Worm (Caenorhabditis elegans) whole organism, young adult: Measurements from ENCODE around the gene F01G4.6.

Source experiments
- F22D6.2 ChIP-seq: sonication (generic microtip); optimal IDR thresholded peaks from 2 replicates; lab custom pipeline; 2016; ENCODE audit warnings: mild to moderate bottlenecking, missing genetic modification characterization, missing compliant biosample characterization
- F23B12.7 ChIP-seq: sonication (generic microtip); optimal IDR thresholded peaks from 2 replicates; lab custom pipeline; 2017; ENCODE audit warnings: missing genetic modification characterization, mild to moderate bottlenecking, missing compliant biosample characterization, antibody characterized with exemption, moderate library complexity; ENCODE audit not compliant: insufficient read depth
- F37B4.10 ChIP-seq: fragments of 200-800 bp; sonication (Bioruptor generic); IDR thresholded peaks from 2 replicates; pipeline ENCODE4 v1.3.6; 2022; ENCODE audit warnings: missing genetic modification characterization, missing compliant biosample characterization
- F39B2.1 ChIP-seq: fragments of 200-800 bp; sonication (Bioruptor generic); IDR thresholded peaks from 2 replicates; pipeline ENCODE4 v1.3.6; 2022; ENCODE audit warnings: missing genetic modification reagents, missing genetic modification characterization, missing compliant biosample characterization
- F52B5.7 ChIP-seq: sonication (generic microtip); optimal IDR thresholded peaks from 2 replicates; lab custom pipeline; 2016; ENCODE audit warnings: mild to moderate bottlenecking, missing genetic modification characterization, missing compliant biosample characterization
- F55B11.4 ChIP-seq: sonication (generic microtip); optimal IDR thresholded peaks from 2 replicates; lab custom pipeline; 2016; ENCODE audit warnings: missing compliant biosample characterization, missing genetic modification characterization, borderline replicate concordance; ENCODE audit not compliant: insufficient read depth
- F57A8.1 ChIP-seq: fragments of 200-800 bp; sonication (Bioruptor generic); optimal IDR thresholded peaks from 2 replicates; lab custom pipeline; 2018; ENCODE audit warnings: mild to moderate bottlenecking, missing genetic modification characterization, moderate library complexity, missing compliant biosample characterization
- T07F8.4 ChIP-seq: sonication (generic microtip); optimal IDR thresholded peaks from 2 replicates; lab custom pipeline; 2016; ENCODE audit warnings: mild to moderate bottlenecking, missing genetic modification characterization, moderate library complexity, missing compliant biosample characterization
- Y53F4B.3 ChIP-seq: fragments of 200-800 bp; sonication (Bioruptor generic); IDR thresholded peaks from 2 replicates; pipeline ENCODE4 v1.3.6; 2022; ENCODE audit warnings: missing genetic modification reagents, missing genetic modification characterization, missing compliant biosample characterization
- Y53G8AR.9 ChIP-seq: fragments of 200-800 bp; sonication (Bioruptor generic); conservative IDR thresholded peaks from 2 replicates; pipeline ENCODE4 v1.3.6; 2022; ENCODE audit warnings: missing genetic modification reagents, missing genetic modification characterization, missing compliant biosample characterization
- Y67H2A.10 ChIP-seq: fragments of 200-800 bp; sonication (Bioruptor generic); conservative IDR thresholded peaks from 2 replicates; pipeline ENCODE4 v1.3.6; 2022; ENCODE audit warnings: missing genetic modification reagents, missing genetic modification characterization, missing compliant biosample characterization
- ZK185.1 ChIP-seq: sonication (generic microtip); optimal IDR thresholded peaks from 2 replicates; lab custom pipeline; 2016; ENCODE audit warnings: mild to moderate bottlenecking, missing genetic modification characterization, missing compliant biosample characterization; ENCODE audit not compliant: poor library complexity, severe bottlenecking
- akir-1 ChIP-seq: fragments of 200-800 bp; sonication (Bioruptor generic); optimal IDR thresholded peaks from 2 replicates; lab custom pipeline; 2018; ENCODE audit warnings: mild to moderate bottlenecking, missing genetic modification characterization, moderate library complexity, missing compliant biosample characterization
- atf-7 ChIP-seq: sonication (generic microtip); optimal IDR thresholded peaks from 2 replicates; lab custom pipeline; 2017; ENCODE audit warnings: mild to moderate bottlenecking, missing genetic modification characterization, missing compliant biosample characterization
- attf-6 ChIP-seq: fragments of 200-800 bp; sonication (Bioruptor generic); IDR thresholded peaks from 2 replicates; pipeline ENCODE4 v1.3.6; 2022; ENCODE audit warnings: missing genetic modification reagents, missing genetic modification characterization, missing compliant biosample characterization
- bed-2 ChIP-seq: fragments of 200-800 bp; sonication (Bioruptor generic); IDR thresholded peaks from 2 replicates; pipeline ENCODE4 v1.3.6; 2022; ENCODE audit warnings: missing genetic modification reagents, missing genetic modification characterization, missing compliant biosample characterization
- cebp-1 ChIP-seq, 2 experiments: fragments of 200-800 bp in 1 of 2; sonication (Bioruptor generic) in 1 of 2; sonication (generic microtip) in 1 of 2; IDR thresholded peaks in 1 of 2; optimal IDR thresholded peaks in 1 of 2; 2 replicates each; pipeline versions ENCODE4 v1.3.6 to Lab custom; 2017 to 2022; ENCODE audit warnings: missing compliant biosample characterization in 2 of 2, missing genetic modification characterization in 2 of 2, mild to moderate bottlenecking in 1 of 2, missing genetic modification reagents in 1 of 2, moderate library complexity in 1 of 2
- cebp-2 ChIP-seq: fragments of 200-800 bp; sonication (Bioruptor generic); IDR thresholded peaks from 2 replicates; pipeline ENCODE4 v1.3.6; 2022; ENCODE audit warnings: missing genetic modification characterization, missing compliant biosample characterization
- ceh-91 ChIP-seq: fragments of 200-800 bp; sonication (Bioruptor generic); IDR thresholded peaks from 2 replicates; pipeline ENCODE4 v1.3.6; 2022; ENCODE audit warnings: missing genetic modification reagents, missing genetic modification characterization, missing compliant biosample characterization
- dpff-1 ChIP-seq: sonication (generic microtip); optimal IDR thresholded peaks from 2 replicates; lab custom pipeline; 2017; ENCODE audit warnings: mild to moderate bottlenecking, missing genetic modification characterization, missing compliant biosample characterization
- dpl-1 ChIP-seq: fragments of 150-350 bp; optimal IDR thresholded peaks from 2 replicates; lab custom pipeline; 2014; ENCODE audit warnings: missing biosample characterization, missing genetic modification reagents, missing genetic modification characterization
- egl-18 ChIP-seq: fragments of 200-800 bp; sonication (Bioruptor generic); IDR thresholded peaks from 2 replicates; pipeline ENCODE4 v1.3.6; 2022; ENCODE audit warnings: missing genetic modification reagents, missing genetic modification characterization, missing compliant biosample characterization
- fkh-3 ChIP-seq: sonication (generic microtip); optimal IDR thresholded peaks from 2 replicates; lab custom pipeline; 2016; ENCODE audit warnings: mild to moderate bottlenecking, missing genetic modification characterization, missing compliant biosample characterization
- hmg-1.2 ChIP-seq: fragments of 200-800 bp; sonication (Bioruptor generic); IDR thresholded peaks from 2 replicates; pipeline ENCODE4 v1.3.6; 2022; ENCODE audit warnings: missing genetic modification reagents, missing genetic modification characterization, missing compliant biosample characterization
- let-526 ChIP-seq: fragments of 200-800 bp; sonication (Bioruptor generic); IDR thresholded peaks from 2 replicates; pipeline ENCODE4 v1.3.6; 2022; ENCODE audit warnings: missing genetic modification reagents, missing genetic modification characterization, missing compliant biosample characterization
- lin-26 ChIP-seq: fragments of 200-800 bp; sonication (Bioruptor generic); IDR thresholded peaks from 2 replicates; pipeline ENCODE4 v1.3.6; 2022; ENCODE audit warnings: missing genetic modification reagents, missing genetic modification characterization, missing compliant biosample characterization
- lin-40 ChIP-seq: sonication (generic microtip); optimal IDR thresholded peaks from 2 replicates; lab custom pipeline; 2016; ENCODE audit warnings: missing genetic modification characterization, mild to moderate bottlenecking, missing compliant biosample characterization, missing genotype, missing genetic modification reagents
- lir-1 ChIP-seq: fragments of 200-800 bp; sonication (Bioruptor generic); conservative IDR thresholded peaks from 2 replicates; pipeline ENCODE4 v1.3.6; 2022; ENCODE audit warnings: missing genetic modification reagents, missing genetic modification characterization, missing compliant biosample characterization
- lsl-1 ChIP-seq: fragments of 200-800 bp; sonication (Bioruptor generic); optimal IDR thresholded peaks from 2 replicates; lab custom pipeline; 2018; ENCODE audit warnings: mild to moderate bottlenecking, missing genetic modification characterization, moderate library complexity, missing compliant biosample characterization
- lsy-27 ChIP-seq: sonication (generic microtip); optimal IDR thresholded peaks from 2 replicates; lab custom pipeline; 2017; ENCODE audit warnings: missing genetic modification characterization, mild to moderate bottlenecking, missing compliant biosample characterization, antibody characterized with exemption, missing genotype, borderline replicate concordance; ENCODE audit not compliant: insufficient read depth
- madf-10 ChIP-seq: sonication (generic microtip); optimal IDR thresholded peaks from 2 replicates; lab custom pipeline; 2016; ENCODE audit warnings: mild to moderate bottlenecking, missing genetic modification characterization, missing compliant biosample characterization
- madf-8 ChIP-seq: fragments of 200-800 bp; sonication (Bioruptor generic); conservative IDR thresholded peaks from 2 replicates; pipeline ENCODE4 v1.3.6; 2022; ENCODE audit warnings: missing genetic modification reagents, missing genetic modification characterization, missing compliant biosample characterization
- nfyb-1 ChIP-seq: fragments of 200-800 bp; sonication (Bioruptor generic); IDR thresholded peaks from 2 replicates; pipeline ENCODE4 v1.3.6; 2022; ENCODE audit warnings: missing genetic modification reagents, missing genetic modification characterization, missing compliant biosample characterization
- nhr-80 ChIP-seq: sonication (generic microtip); optimal IDR thresholded peaks from 2 replicates; lab custom pipeline; 2016; ENCODE audit warnings: missing genetic modification characterization, missing compliant biosample characterization
- nhr-90 ChIP-seq: sonication (generic microtip); optimal IDR thresholded peaks from 2 replicates; lab custom pipeline; 2016; ENCODE audit warnings: missing genotype, mild to moderate bottlenecking, missing genetic modification characterization, missing compliant biosample characterization
- pha-4 ChIP-seq: fragments of 150-350 bp; sonication (generic microtip); optimal IDR thresholded peaks from 2 replicates; lab custom pipeline; 2014; ENCODE audit warnings: missing biosample characterization, missing genetic modification reagents, missing genetic modification characterization
- rpc-1 ChIP-seq, 2 experiments: fragments of 150-350 bp in 1 of 2; sonication (generic microtip) in 1 of 2; optimal IDR thresholded peaks; 2 replicates each; lab custom pipeline; 2014 to 2018; ENCODE audit warnings: missing biosample characterization in 1 of 2, missing genetic modification characterization in 1 of 2, missing genetic modification reagents in 1 of 2, missing genotype in 1 of 2
- sdz-38 ChIP-seq: sonication (generic microtip); optimal IDR thresholded peaks from 2 replicates; lab custom pipeline; 2016; ENCODE audit warnings: missing genotype, missing genetic modification characterization, missing compliant biosample characterization
- snpc-1.1 ChIP-seq: sonication (generic microtip); optimal IDR thresholded peaks from 2 replicates; lab custom pipeline; 2017; ENCODE audit warnings: missing genetic modification characterization, mild to moderate bottlenecking, missing compliant biosample characterization, antibody characterized with exemption, moderate library complexity, missing genotype, missing genetic modification reagents; ENCODE audit not compliant: insufficient read depth
- snpc-3.4 ChIP-seq: sonication (generic microtip); optimal IDR thresholded peaks from 2 replicates; lab custom pipeline; 2017; ENCODE audit warnings: missing genetic modification characterization, mild to moderate bottlenecking, missing compliant biosample characterization, antibody characterized with exemption, moderate library complexity, missing genotype, missing genetic modification reagents
- tlf-1 ChIP-seq: fragments of 200-800 bp; sonication (Bioruptor generic); optimal IDR thresholded peaks from 2 replicates; lab custom pipeline; 2018; ENCODE audit warnings: mild to moderate bottlenecking, missing genetic modification characterization, missing compliant biosample characterization
- unc-62 ChIP-seq: fragments of 150-350 bp; optimal IDR thresholded peaks from 2 replicates; lab custom pipeline; 2014; ENCODE audit warnings: missing biosample characterization, missing genetic modification reagents, missing genetic modification characterization
- zim-3 ChIP-seq: sonication (generic microtip); optimal IDR thresholded peaks from 2 replicates; lab custom pipeline; 2017; ENCODE audit warnings: mild to moderate bottlenecking, missing genetic modification characterization, moderate library complexity, missing compliant biosample characterization
- ztf-25 ChIP-seq: fragments of 200-800 bp; sonication (Bioruptor generic); IDR thresholded peaks from 2 replicates; pipeline ENCODE4 v1.3.6; 2022; ENCODE audit warnings: missing genetic modification reagents, missing genetic modification characterization, missing compliant biosample characterization

F01G4.6 gene

DNA sequence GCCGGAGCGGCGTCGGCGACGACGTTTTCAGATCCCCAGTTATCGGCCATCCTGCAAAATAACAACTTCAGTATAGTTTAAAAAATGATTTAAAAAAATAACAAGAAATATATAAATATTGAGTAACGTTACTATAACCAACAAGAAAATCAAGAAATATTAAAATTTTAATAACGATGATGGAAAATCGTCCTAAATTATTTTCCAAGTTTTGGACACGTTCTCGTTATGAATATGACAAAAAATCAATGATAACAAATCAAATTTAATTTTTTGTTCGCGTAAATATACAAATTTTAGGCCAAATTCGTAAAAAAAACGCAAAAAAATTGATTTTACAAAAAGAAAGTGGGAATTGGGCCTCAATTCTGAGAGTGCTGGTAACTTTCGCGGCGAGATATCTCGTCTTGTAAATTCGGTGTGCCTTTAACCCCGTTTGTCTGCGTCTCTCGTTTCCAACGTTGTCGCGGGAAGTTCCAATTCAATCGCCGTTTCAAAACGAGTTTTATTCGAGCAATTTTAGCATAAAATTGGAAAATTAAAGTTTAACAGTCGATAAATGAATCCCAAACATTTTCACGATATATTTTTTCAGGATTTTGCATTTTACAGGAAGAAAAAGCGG lies 38.2 kb downstream of the F01G4.6 start, which contains the start of gene rps-5 (continued):
- TF ChIP-seq attf-6 (GFP tag; lab: Robert Waterston, UW), result no peak

DNA sequence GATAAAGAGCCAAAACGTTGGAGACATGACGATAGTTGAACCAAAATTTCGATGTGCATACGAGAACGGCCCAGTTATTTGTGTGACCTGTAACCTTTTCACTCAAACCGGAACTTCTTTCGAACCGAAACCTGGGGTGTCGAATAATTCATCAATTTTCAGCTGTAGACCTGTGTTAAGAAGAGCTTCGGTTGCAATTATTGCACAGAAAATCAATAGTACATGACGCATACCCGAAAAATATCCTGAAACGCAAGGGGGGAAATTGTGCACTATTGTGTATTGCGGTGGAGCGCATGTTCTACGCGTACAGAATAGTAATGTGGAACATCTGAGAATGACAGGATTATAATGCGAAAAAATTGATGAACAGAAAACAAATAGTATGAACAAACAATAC lies 39.5 kb downstream of the F01G4.6 start, which contains the start of gene pigk-1:
Gene pigk-1 (minus strand): TSS at position 248 of the 400 bp plus-strand sequence.
- TF ChIP-seq dpff-1 (tag; lab: Kevin White, UChicago) (no peak), snpc-1.1 (tag; lab: Kevin White, UChicago) (no peak), snpc-3.4 (tag; lab: Kevin White, UChicago) (peak; percentile 43), lin-26 (no peak), nhr-90 (tag; lab: Kevin White, UChicago) (no peak), hmg-1.2 (GFP tag; lab: Robert Waterston, UW) (peak; percentile 37; the same call in 1 of the 2 replicates), tlf-1 (peak; percentile 29), lir-1 (GFP tag; lab: Robert Waterston, UW) (no peak), lsy-27 (tag; lab: Kevin White, UChicago) (no peak), Y53G8AR.9 (GFP tag; lab: Robert Waterston, UW) (peak; percentile 24; the same call in 1 of the 2 replicates), cebp-2 (GFP tag; lab: Robert Waterston, UW) (0 out of 2 replicates have a peak, but pooled peaks have one; percentile 41), F57A8.1 (GFP tag; lab: Kevin White, UChicago) (no peak), F39B2.1 (GFP tag; lab: Robert Waterston, UW) (peak; percentile 83), akir-1 (no peak), let-526 (GFP tag; lab: Robert Waterston, UW) (no peak), ceh-91 (no peak), nfyb-1 (no peak; the same call in 1 of the 2 replicates), dpl-1 (GFP tag; lab: Kevin White, UChicago) (no peak), cebp-1 (GFP tag; IDR thresholded peaks at IDR 0.05; lab: Robert Waterston, UW) (no peak), cebp-1 (tag; optimal IDR thresholded peaks at IDR 0.05; lab: Kevin White, UChicago) (no peak), Y67H2A.10 (GFP tag; lab: Robert Waterston, UW) (no peak), rpc-1 (optimal IDR thresholded peaks at IDR 0.05; lab: Kevin White, UChicago) (no peak), rpc-1 (tag; optimal IDR thresholded peaks at IDR 0.05; lab: Kevin White, UChicago) (no peak), lsl-1 (peak; percentile 44), F23B12.7 (tag; lab: Kevin White, UChicago) (no peak), T07F8.4 (no peak), unc-62 (no peak), lin-40 (tag; lab: Kevin White, UChicago) (no peak), F52B5.7 (tag; lab: Kevin White, UChicago) (no peak), atf-7 (tag; lab: Kevin White, UChicago) (no peak), zim-3 (no peak), ztf-25 (GFP tag; lab: Robert Waterston, UW) (no peak), madf-10 (no peak), madf-8 (GFP tag; lab: Robert Waterston, UW) (peak; percentile 35; the same call in 1 of the 2 replicates), sdz-38 (tag; lab: Kevin White, UChicago) (no peak), F22D6.2 (no peak), bed-2 (no peak), pha-4 (tag; lab: Kevin White, UChicago) (no peak), F37B4.10 (no peak), fkh-3 (no peak), egl-18 (GFP tag; lab: Robert Waterston, UW) (no peak), Y53F4B.3 (GFP tag; lab: Robert Waterston, UW) (no peak), nhr-80 (tag; lab: Kevin White, UChicago) (no peak), F55B11.4 (tag; lab: Kevin White, UChicago) (no peak), ZK185.1 (tag; lab: Kevin White, UChicago) (peak; percentile 30)
